Fruit fly (Drosophila melanogaster) whole organism, embryonic: ENCODE results near the gene CG34427.
A peak's percentile ranks its signal among the peaks of the same experiment; 100 is the strongest.

ENCODE experiments used
- Abd-B ChIP-seq: fragments of 200-800 bp; sonication (Bioruptor generic); optimal IDR thresholded peaks from 2 replicates; lab custom pipeline; 2018; ENCODE audit warnings: missing biosample characterization, mild to moderate bottlenecking, missing genetic modification characterization, moderate library complexity
- Ada2b ChIP-seq: fragments of 200-800 bp; sonication (Bioruptor generic); IDR thresholded peaks from 2 replicates; pipeline ENCODE4 v1.3.6; 2022; ENCODE audit warnings: missing biosample characterization, missing genetic modification characterization
- Awh ChIP-seq: fragments of 200-800 bp; sonication (Bioruptor generic); IDR thresholded peaks from 2 replicates; pipeline ENCODE4, ENCODE4 v1.3.6; 2022; ENCODE audit warnings: missing biosample characterization, missing genetic modification characterization
- Bdp1 ChIP-seq: fragments of 200-800 bp; sonication (Bioruptor generic); optimal IDR thresholded peaks from 3 replicates; lab custom pipeline; 2016; ENCODE audit warnings: missing biosample characterization, missing genetic modification characterization
- BtbVII ChIP-seq: fragments of 200-800 bp; sonication (Bioruptor generic); optimal IDR thresholded peaks from 3 replicates; lab custom pipeline; 2017; ENCODE audit warnings: missing biosample characterization, mild to moderate bottlenecking, missing genetic modification characterization
- CG10431 ChIP-seq: fragments of 200-800 bp; sonication (Bioruptor generic); optimal IDR thresholded peaks from 3 replicates; lab custom pipeline; 2018; ENCODE audit warnings: missing biosample characterization, mild to moderate bottlenecking, missing genetic modification characterization
- CG11398 ChIP-seq: fragments of 200-800 bp; sonication (Bioruptor generic); optimal IDR thresholded peaks from 2 replicates; lab custom pipeline; 2016; ENCODE audit warnings: missing biosample characterization, missing genetic modification characterization
- CG11723 ChIP-seq: fragments of 200-800 bp; sonication (Bioruptor generic); optimal IDR thresholded peaks from 2 replicates; lab custom pipeline; 2017; ENCODE audit warnings: missing biosample characterization, mild to moderate bottlenecking, missing genetic modification characterization
- CG12659 ChIP-seq: fragments of 200-800 bp; sonication (Bioruptor generic); optimal IDR thresholded peaks from 3 replicates; lab custom pipeline; 2017; ENCODE audit warnings: mild to moderate bottlenecking, missing biosample characterization, missing genetic modification reagents, missing genetic modification characterization
- CG12769 ChIP-seq: fragments of 200-800 bp; sonication (Bioruptor generic); optimal IDR thresholded peaks from 2 replicates; lab custom pipeline; 2019; ENCODE audit warnings: missing biosample characterization, mild to moderate bottlenecking, missing genetic modification characterization, moderate library complexity
- CG14014 ChIP-seq: fragments of 200-800 bp; sonication (Bioruptor generic); IDR thresholded peaks from 2 replicates; pipeline ENCODE4 v1.3.6; 2022; ENCODE audit warnings: missing biosample characterization, missing genetic modification characterization
- CG14667 ChIP-seq: fragments of 200-800 bp; sonication (Bioruptor generic); IDR thresholded peaks from 2 replicates; pipeline ENCODE4 v1.3.6; 2022; ENCODE audit warnings: missing biosample characterization, missing genetic modification characterization
- CG15073 ChIP-seq: fragments of 200-800 bp; sonication (Bioruptor generic); optimal IDR thresholded peaks from 2 replicates; lab custom pipeline; 2016; ENCODE audit warnings: missing biosample characterization, missing genetic modification characterization
- CG15479 ChIP-seq: fragments of 200-800 bp; sonication (Bioruptor generic); optimal IDR thresholded peaks from 3 replicates; lab custom pipeline; 2019; ENCODE audit warnings: missing biosample characterization, mild to moderate bottlenecking, missing genetic modification characterization, moderate library complexity
- CG15514 ChIP-seq: fragments of 200-800 bp; sonication (Bioruptor generic); optimal IDR thresholded peaks from 3 replicates; lab custom pipeline; 2017; ENCODE audit warnings: missing biosample characterization, missing genetic modification characterization, mild to moderate bottlenecking, moderate library complexity, missing genetic modification reagents
- CG15696 ChIP-seq: fragments of 200-800 bp; sonication (Bioruptor generic); optimal IDR thresholded peaks from 2 replicates; lab custom pipeline; 2019; ENCODE audit warnings: missing biosample characterization, mild to moderate bottlenecking, missing genetic modification characterization, moderate library complexity
- CG1832 ChIP-seq: fragments of 200-800 bp; sonication (Bioruptor generic); optimal IDR thresholded peaks from 2 replicates; lab custom pipeline; 2017; ENCODE audit warnings: missing biosample characterization, mild to moderate bottlenecking, missing genetic modification characterization, inconsistent platforms
- CG18619 ChIP-seq: fragments of 200-800 bp; sonication (Bioruptor generic); optimal IDR thresholded peaks from 3 replicates; lab custom pipeline; 2017; ENCODE audit warnings: missing biosample characterization, mild to moderate bottlenecking, missing genetic modification characterization
- CG2120 ChIP-seq: fragments of 200-800 bp; sonication (Bioruptor generic); optimal IDR thresholded peaks from 3 replicates; lab custom pipeline; 2016; ENCODE audit warnings: missing biosample characterization, missing genetic modification characterization
- CG2129 ChIP-seq: fragments of 200-800 bp; sonication (Bioruptor generic); IDR thresholded peaks from 2 replicates; pipeline ENCODE4 v1.3.6; 2022; ENCODE audit warnings: missing biosample characterization, missing genetic modification characterization; ENCODE audit not compliant: partially characterized antibody
- CG3065 ChIP-seq: fragments of 200-800 bp; sonication (Bioruptor generic); optimal IDR thresholded peaks from 2 replicates; lab custom pipeline; 2016; ENCODE audit warnings: missing biosample characterization, missing genetic modification characterization
- CG32532 ChIP-seq: fragments of 200-800 bp; sonication (Bioruptor generic); IDR thresholded peaks from 2 replicates; pipeline ENCODE4 v1.3.6; 2022; ENCODE audit warnings: missing biosample characterization, missing genetic modification characterization
- CG4282 ChIP-seq: fragments of 200-800 bp; sonication (Bioruptor generic); optimal IDR thresholded peaks from 2 replicates; lab custom pipeline; 2016; ENCODE audit warnings: missing biosample characterization, missing genetic modification characterization
- CG4617 ChIP-seq: fragments of 200-800 bp; sonication (Bioruptor generic); optimal IDR thresholded peaks from 3 replicates; lab custom pipeline; 2016; ENCODE audit warnings: missing biosample characterization, missing genetic modification characterization, borderline replicate concordance
- CG8089 ChIP-seq: fragments of 200-800 bp; sonication (Bioruptor generic); optimal IDR thresholded peaks from 3 replicates; lab custom pipeline; 2016; ENCODE audit warnings: missing biosample characterization, missing genetic modification characterization
- CG8478 ChIP-seq: fragments of >200 bp; optimal IDR thresholded peaks from 2 replicates; lab custom pipeline; 2018
- CG8924 ChIP-seq: fragments of 200-800 bp; optimal IDR thresholded peaks from 3 replicates; lab custom pipeline; 2019; ENCODE audit warnings: missing biosample characterization, mild to moderate bottlenecking, missing genetic modification characterization, moderate library complexity
- Dek ChIP-seq: fragments of 200-800 bp; sonication (Bioruptor generic); optimal IDR thresholded peaks from 3 replicates; lab custom pipeline; 2019; ENCODE audit warnings: missing biosample characterization, mild to moderate bottlenecking, missing genetic modification characterization, moderate library complexity
- Eip74EF ChIP-seq, 2 experiments: fragments of 200-800 bp in 1 of 2; fragments of >200 bp in 1 of 2; sonication (Bioruptor generic) in 1 of 2; optimal IDR thresholded peaks; 2 replicates each; lab custom pipeline; 2017 to 2019; ENCODE audit warnings: missing biosample characterization in 2 of 2, missing genetic modification characterization in 2 of 2, mild to moderate bottlenecking in 1 of 2, moderate library complexity in 1 of 2
- HLH54F ChIP-seq: fragments of 200-800 bp; sonication (Bioruptor generic); optimal IDR thresholded peaks from 3 replicates; lab custom pipeline; 2016; ENCODE audit warnings: missing biosample characterization, missing genetic modification characterization
- HLHmδ ChIP-seq: fragments of 200-800 bp; sonication (Bioruptor generic); optimal IDR thresholded peaks from 2 replicates; lab custom pipeline; 2018; ENCODE audit warnings: missing biosample characterization, mild to moderate bottlenecking, missing genetic modification characterization, moderate library complexity
- Neu2 ChIP-seq: fragments of 200-800 bp; sonication (Bioruptor generic); optimal IDR thresholded peaks from 3 replicates; lab custom pipeline; 2016; ENCODE audit warnings: missing biosample characterization, missing genetic modification characterization, borderline replicate concordance
- Nf-YA ChIP-seq: fragments of 200-800 bp; sonication (Bioruptor generic); IDR thresholded peaks from 2 replicates; pipeline ENCODE4 v1.3.6; 2022; ENCODE audit warnings: missing biosample characterization, missing genetic modification characterization
- Sox100B ChIP-seq: fragments of 200-800 bp; sonication (Bioruptor generic); optimal IDR thresholded peaks from 3 replicates; lab custom pipeline; 2018; ENCODE audit warnings: missing biosample characterization, mild to moderate bottlenecking, missing genetic modification characterization
- Tbp ChIP-seq: fragments of >200 bp; optimal IDR thresholded peaks from 2 replicates; lab custom pipeline; 2018; ENCODE audit warnings: missing biosample characterization, missing genetic modification characterization
- bigmax ChIP-seq: fragments of 200-800 bp; sonication (Bioruptor generic); optimal IDR thresholded peaks from 2 replicates; lab custom pipeline; 2018; ENCODE audit warnings: missing biosample characterization, mild to moderate bottlenecking, missing genetic modification characterization
- chif ChIP-seq, 2 experiments: fragments of 200-800 bp; sonication (Bioruptor generic); optimal IDR thresholded peaks; 3 replicates each; lab custom pipeline; 2016; ENCODE audit warnings: missing biosample characterization in 2 of 2, missing genetic modification characterization in 2 of 2
- chm ChIP-seq: fragments of 200-800 bp; sonication (Bioruptor generic); IDR thresholded peaks from 2 replicates; pipeline ENCODE4 v1.3.6; 2022; ENCODE audit warnings: missing biosample characterization, missing genetic modification characterization
- dati ChIP-seq: fragments of 200-800 bp; sonication (Bioruptor generic); IDR thresholded peaks from 2 replicates; pipeline ENCODE4 v1.3.6; 2022; ENCODE audit warnings: missing biosample characterization, missing genetic modification characterization
- dpn ChIP-seq, 2 experiments: fragments of 200-800 bp; sonication (Bioruptor generic); optimal IDR thresholded peaks; 3 replicates each; lab custom pipeline; 2016; ENCODE audit warnings: missing biosample characterization in 2 of 2, missing genetic modification characterization in 2 of 2
- esg ChIP-seq: fragments of 200-800 bp; sonication (Bioruptor generic); conservative IDR thresholded peaks from 2 replicates; pipeline ENCODE4 v1.3.6; 2022; ENCODE audit warnings: missing biosample characterization, missing genetic modification characterization
- eyg ChIP-seq: fragments of 200-800 bp; sonication (Bioruptor generic); optimal IDR thresholded peaks from 3 replicates; lab custom pipeline; 2016; ENCODE audit warnings: missing biosample characterization, missing genetic modification characterization
- ham ChIP-seq: fragments of 200-800 bp; sonication (Bioruptor generic); IDR thresholded peaks from 2 replicates; pipeline ENCODE4 v1.3.6; 2022; ENCODE audit warnings: missing biosample characterization, missing genetic modification characterization
- ken ChIP-seq: fragments of 200-800 bp; sonication (Bioruptor generic); IDR thresholded peaks from 3 replicates; pipeline ENCODE4 v1.3.6; 2022; ENCODE audit warnings: missing biosample characterization, missing genetic modification characterization
- lbe ChIP-seq: fragments of 200-800 bp; sonication (Bioruptor generic); optimal IDR thresholded peaks from 2 replicates; lab custom pipeline; 2016; ENCODE audit warnings: missing biosample characterization, mild to moderate bottlenecking, missing genetic modification characterization
- maf-S ChIP-seq: fragments of 200-800 bp; sonication (Bioruptor generic); optimal IDR thresholded peaks from 2 replicates; lab custom pipeline; 2016; ENCODE audit warnings: missing biosample characterization, missing genetic modification characterization
- nerfin-1 ChIP-seq: fragments of 200-800 bp; sonication (Bioruptor generic); optimal IDR thresholded peaks from 3 replicates; lab custom pipeline; 2019; ENCODE audit warnings: missing biosample characterization, mild to moderate bottlenecking, missing genetic modification characterization, moderate library complexity
- pho ChIP-seq: fragments of 200-800 bp; sonication (Bioruptor generic); optimal IDR thresholded peaks from 2 replicates; lab custom pipeline; 2016; ENCODE audit warnings: missing biosample characterization, missing genetic modification characterization
- stc ChIP-seq: fragments of 200-800 bp; sonication (Bioruptor generic); IDR thresholded peaks from 2 replicates; pipeline ENCODE4 v1.3.6; 2022; ENCODE audit warnings: missing biosample characterization, missing genetic modification characterization
- trh ChIP-seq: fragments of 200-800 bp; sonication (Bioruptor generic); optimal IDR thresholded peaks from 2 replicates; lab custom pipeline; 2016; ENCODE audit warnings: missing biosample characterization, missing genetic modification characterization
- z ChIP-seq: fragments of 200-800 bp; sonication (Bioruptor generic); IDR thresholded peaks from 3 replicates; pipeline ENCODE4 v1.3.6; 2022; ENCODE audit warnings: missing biosample characterization, missing genetic modification characterization

Gene CG34427

dm6 chr3L:8841757-8842156, 37.2 kb downstream of the CG34427 start (continued):
- TF ChIP-seq dpn (GFP tag; optimal IDR thresholded peaks at IDR 0.05; lab: Kevin White, UChicago): peak; percentile 72 to 75
- peak; percentile 72 for TF ChIP-seq esg
- TF ChIP-seq lbe (GFP tag; lab: Kevin White, UChicago): no peak
- TF ChIP-seq Ada2b (GFP tag; lab: Robert Waterston, UW): peak; percentile 78
- TF ChIP-seq eyg: peak; percentile 10
- TF ChIP-seq CG32532 (GFP tag; lab: Robert Waterston, UW): peak; percentile 75
- no peak for TF ChIP-seq HLHmδ (GFP tag; lab: Kevin White, UChicago)
- no peak for TF ChIP-seq Neu2 (GFP tag; lab: Kevin White, UChicago)
- peak; percentile 51 for TF ChIP-seq CG15696
- TF ChIP-seq maf-S (GFP tag; lab: Kevin White, UChicago): peak; percentile 47
- TF ChIP-seq CG14014 (GFP tag; lab: Robert Waterston, UW): peak; percentile 83
- peak; percentile 77 for TF ChIP-seq CG12659 (GFP tag; lab: Kevin White, UChicago)
- TF ChIP-seq CG11398 (GFP tag; lab: Kevin White, UChicago): peak; percentile 55
- peak; percentile 84 for TF ChIP-seq stc (GFP tag; lab: Robert Waterston, UW)
- peak; percentile 86 for TF ChIP-seq CG2120 (GFP tag; lab: Kevin White, UChicago)
- no peak for TF ChIP-seq CG15073 (GFP tag; lab: Kevin White, UChicago)
- TF ChIP-seq Nf-YA: 0 out of 2 replicates have a peak, but pooled peaks have one; percentile 45
- TF ChIP-seq CG4617 (GFP tag; lab: Kevin White, UChicago): no peak
- TF ChIP-seq CG11723 (GFP tag; lab: Kevin White, UChicago): peak; percentile 46
- peak; percentile 42; the same call in 1 of the 2 replicates for TF ChIP-seq CG14667 (GFP tag; lab: Robert Waterston, UW)
- TF ChIP-seq CG12769: peak; percentile 88
- peak; percentile 55 for TF ChIP-seq HLH54F (GFP tag; lab: Kevin White, UChicago)
- TF ChIP-seq ken (GFP tag; lab: Robert Waterston, UW): peak; percentile 71
- TF ChIP-seq chif (GFP tag; optimal IDR thresholded peaks at IDR 0.05; lab: Kevin White, UChicago): peak; percentile 54 to 74
- no peak for TF ChIP-seq ham
- TF ChIP-seq CG10431 (GFP tag; lab: Kevin White, UChicago): no peak
- peak; percentile 70 for TF ChIP-seq Abd-B (GFP tag; lab: Kevin White, UChicago)
- no peak for TF ChIP-seq CG15479 (GFP tag; lab: Kevin White, UChicago)
- TF ChIP-seq Awh (GFP tag; lab: Robert Waterston, UW): peak; percentile 78
- no peak for TF ChIP-seq CG8478 (lab: Kevin White, UChicago)
- peak in 1 of 2 experiments; percentile 69 for TF ChIP-seq Eip74EF (GFP tag; optimal IDR thresholded peaks at IDR 0.05; lab: Kevin White, UChicago)
- peak; percentile 66 for TF ChIP-seq CG18619 (GFP tag; lab: Kevin White, UChicago)
- peak; percentile 61 for TF ChIP-seq nerfin-1 (tag; lab: Kevin White, UChicago)
- peak; percentile 83 for TF ChIP-seq chm (GFP tag; lab: Robert Waterston, UW)
- TF ChIP-seq z (GFP tag; lab: Robert Waterston, UW): 0 out of 3 replicates have a peak, but pooled peaks have one; percentile 59
- TF ChIP-seq Sox100B (GFP tag; lab: Kevin White, UChicago): peak; percentile 64
- peak; percentile 62 for TF ChIP-seq Dek (tag; lab: Kevin White, UChicago)
- TF ChIP-seq Bdp1 (GFP tag; lab: Kevin White, UChicago): peak; percentile 25
- TF ChIP-seq dati (GFP tag; lab: Robert Waterston, UW): peak; percentile 37; the same call in 1 of the 2 replicates
- no peak for TF ChIP-seq trh (GFP tag; lab: Kevin White, UChicago)
- peak; percentile 6 for TF ChIP-seq pho (GFP tag; lab: Kevin White, UChicago)
- TF ChIP-seq Tbp: no peak
- no peak for TF ChIP-seq CG1832 (GFP tag; lab: Kevin White, UChicago)
- peak; percentile 80 for TF ChIP-seq CG8924 (tag; lab: Kevin White, UChicago)
- TF ChIP-seq BtbVII (GFP tag; lab: Kevin White, UChicago): peak; percentile 62
- TF ChIP-seq CG8089: peak; percentile 41
- peak; percentile 44 for TF ChIP-seq CG15514
- no peak for TF ChIP-seq CG3065 (GFP tag; lab: Kevin White, UChicago)
- no peak for TF ChIP-seq bigmax
- TF ChIP-seq CG4282 (GFP tag; lab: Kevin White, UChicago): no peak
- no peak for TF ChIP-seq CG2129 (GFP tag; lab: Robert Waterston, UW)
